Worm (Caenorhabditis elegans) whole organism, L1 larva: ENCODE results near the gene vit-6.

Source experiments
- aly-2 ChIP-seq: fragments of 150-350 bp; optimal IDR thresholded peaks from 2 replicates; lab custom pipeline; 2014; ENCODE audit warnings: missing biosample characterization, missing genetic modification characterization
- ama-1 ChIP-seq: fragments of 150-350 bp; optimal IDR thresholded peaks from 2 replicates; lab custom pipeline; 2014
- ceh-63 ChIP-seq: fragments of 200-800 bp; sonication (Bioruptor generic); optimal IDR thresholded peaks from 2 replicates; lab custom pipeline; 2018; ENCODE audit warnings: mild to moderate bottlenecking, missing genetic modification characterization, missing compliant biosample characterization
- efl-3 ChIP-seq: fragments of 200-800 bp; sonication (Bioruptor generic); optimal IDR thresholded peaks from 2 replicates; lab custom pipeline; 2018; ENCODE audit warnings: mild to moderate bottlenecking, missing genetic modification characterization, missing compliant biosample characterization
- egl-13 ChIP-seq: sonication (generic microtip); optimal IDR thresholded peaks from 2 replicates; lab custom pipeline; 2016; ENCODE audit warnings: missing genotype, missing genetic modification reagents, missing genetic modification characterization, missing compliant biosample characterization
- egl-27 ChIP-seq, 2 experiments: fragments of 150-350 bp in 1 of 2; sonication (generic microtip); optimal IDR thresholded peaks; 3 replicates each; lab custom pipeline; 2017 to 2018; ENCODE audit warnings: missing biosample characterization in 2 of 2, missing genetic modification characterization in 2 of 2, missing genetic modification reagents in 2 of 2
- elt-3 ChIP-seq, 6 experiments: fragments of 150-350 bp in 1 of 6; sonication (generic microtip); optimal IDR thresholded peaks; 2 replicates each; lab custom pipeline; 2017 to 2018; ENCODE audit warnings: missing biosample characterization in 6 of 6, missing genetic modification characterization in 6 of 6, inconsistent platforms in 1 of 6
- ets-5 ChIP-seq: fragments of 200-800 bp; sonication (Bioruptor generic); IDR thresholded peaks from 2 replicates; pipeline ENCODE4 v1.3.6; 2022; ENCODE audit warnings: missing genetic modification characterization, missing compliant biosample characterization
- lin-39 ChIP-seq: fragments of 150-350 bp; optimal IDR thresholded peaks from 2 replicates; lab custom pipeline; 2014; ENCODE audit warnings: missing biosample characterization, missing genetic modification reagents, missing genetic modification characterization
- mep-1 ChIP-seq: fragments of 150-350 bp; optimal IDR thresholded peaks from 2 replicates; lab custom pipeline; 2014; ENCODE audit warnings: missing biosample characterization, missing genetic modification characterization
- pqm-1 ChIP-seq: sonication (generic microtip); optimal IDR thresholded peaks from 3 replicates; lab custom pipeline; 2017; ENCODE audit warnings: missing biosample characterization, missing genetic modification characterization
- skn-1 ChIP-seq: fragments of 150-350 bp; optimal IDR thresholded peaks from 2 replicates; lab custom pipeline; 2014; ENCODE audit warnings: missing biosample characterization, missing genetic modification characterization
- xbp-1 ChIP-seq: sonication (generic microtip); optimal IDR thresholded peaks from 2 replicates; lab custom pipeline; 2016; ENCODE audit warnings: missing genetic modification characterization, missing compliant biosample characterization

DNA sequence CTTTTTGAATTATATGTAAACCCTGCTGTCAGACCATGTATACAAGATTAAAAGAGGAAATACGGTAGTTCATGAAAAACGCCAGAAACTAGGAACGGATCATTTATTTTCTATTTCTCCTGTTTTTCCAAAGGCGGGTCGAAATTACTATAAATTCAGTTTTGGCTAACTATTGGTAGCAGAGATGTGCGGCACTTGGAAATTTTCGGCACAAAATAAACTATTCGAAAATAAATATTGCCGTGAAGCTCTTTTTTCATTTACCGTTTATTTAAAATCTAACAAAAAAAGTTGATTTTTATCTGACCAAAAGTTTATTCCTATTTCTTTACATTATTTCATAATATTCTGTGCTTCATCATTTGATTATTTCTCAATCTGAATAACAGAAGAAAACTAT is 16.8 kb upstream of the vit-6 start, which contains the start of gene T09A12.1:
- no peak for TF ChIP-seq ceh-63 (GFP tag; lab: Kevin White, UChicago)
- no peak for TF ChIP-seq efl-3 (GFP tag; lab: Kevin White, UChicago)
- TF ChIP-seq egl-27 (tag; optimal IDR thresholded peaks at IDR 0.05; lab: Kevin White, UChicago), result no peak
- no peak for TF ChIP-seq skn-1
- no peak for TF ChIP-seq mep-1
- no peak for TF ChIP-seq ets-5 (GFP tag; lab: Robert Waterston, UW)
- TF ChIP-seq lin-39 (tag; lab: Kevin White, UChicago), result no peak
- TF ChIP-seq xbp-1 (tag; lab: Kevin White, UChicago), result no peak
- no peak for TF ChIP-seq pqm-1 (tag; lab: Kevin White, UChicago)
- TF ChIP-seq egl-13 (tag; lab: Kevin White, UChicago), result no peak
- no peak for TF ChIP-seq ama-1 (lab: Kevin White, UChicago)
- no peak for TF ChIP-seq aly-2 (tag; lab: Kevin White, UChicago)
- no peak for TF ChIP-seq elt-3 (tag; optimal IDR thresholded peaks at IDR 0.05; lab: Kevin White, UChicago)
